Fruit fly (Drosophila melanogaster) whole organism, embryonic: ENCODE data around the gene zetaCOP.

Experiments
- Abd-B ChIP-seq: fragments of 200-800 bp; sonication (Bioruptor generic); optimal IDR thresholded peaks from 2 replicates; lab custom pipeline; 2018; ENCODE audit warnings: missing biosample characterization, mild to moderate bottlenecking, missing genetic modification characterization, moderate library complexity
- BtbVII ChIP-seq: fragments of 200-800 bp; sonication (Bioruptor generic); optimal IDR thresholded peaks from 3 replicates; lab custom pipeline; 2017; ENCODE audit warnings: missing biosample characterization, mild to moderate bottlenecking, missing genetic modification characterization
- CG10462 ChIP-seq: fragments of 200-800 bp; sonication (Bioruptor generic); optimal IDR thresholded peaks from 2 replicates; lab custom pipeline; 2016; ENCODE audit warnings: missing biosample characterization, missing genetic modification characterization
- CG11696 ChIP-seq: fragments of 200-800 bp; sonication (Bioruptor generic); IDR thresholded peaks from 2 replicates; pipeline ENCODE4 v1.3.6; 2022; ENCODE audit warnings: missing biosample characterization, missing genetic modification characterization
- CG12071 ChIP-seq: fragments of 200-800 bp; sonication (Bioruptor generic); optimal IDR thresholded peaks from 3 replicates; lab custom pipeline; 2018; ENCODE audit warnings: missing biosample characterization, mild to moderate bottlenecking, missing genetic modification characterization
- CG14710 ChIP-seq: fragments of 200-800 bp; sonication (Bioruptor generic); optimal IDR thresholded peaks from 3 replicates; lab custom pipeline; 2019; ENCODE audit warnings: missing biosample characterization, mild to moderate bottlenecking, missing genetic modification characterization, moderate library complexity
- CG15601 ChIP-seq: fragments of 200-800 bp; sonication (Bioruptor generic); optimal IDR thresholded peaks from 3 replicates; lab custom pipeline; 2019; ENCODE audit warnings: missing biosample characterization, mild to moderate bottlenecking, missing genetic modification characterization, moderate library complexity
- CG16863 ChIP-seq: fragments of 200-800 bp; sonication (Bioruptor generic); optimal IDR thresholded peaks from 3 replicates; lab custom pipeline; 2016; ENCODE audit warnings: missing biosample characterization, missing genetic modification characterization
- CG18262 ChIP-seq: fragments of 200-800 bp; optimal IDR thresholded peaks from 3 replicates; lab custom pipeline; 2019; ENCODE audit warnings: missing biosample characterization, mild to moderate bottlenecking, missing genetic modification characterization, moderate library complexity
- CG2120 ChIP-seq: fragments of 200-800 bp; sonication (Bioruptor generic); optimal IDR thresholded peaks from 3 replicates; lab custom pipeline; 2016; ENCODE audit warnings: missing biosample characterization, missing genetic modification characterization
- CG3281 ChIP-seq: fragments of 200-800 bp; sonication (Bioruptor generic); optimal IDR thresholded peaks from 3 replicates; lab custom pipeline; 2017; ENCODE audit warnings: missing biosample characterization, mild to moderate bottlenecking, missing genetic modification characterization
- CG3726 ChIP-seq: fragments of 200-800 bp; sonication (Bioruptor generic); IDR thresholded peaks from 3 replicates; pipeline ENCODE4, ENCODE4 v1.3.6; 2022; ENCODE audit warnings: missing biosample characterization, missing genetic modification characterization
- CG42726 ChIP-seq: fragments of 200-800 bp; sonication (Bioruptor generic); IDR thresholded peaks from 2 replicates; pipeline ENCODE4 v1.3.6; 2022; ENCODE audit warnings: missing biosample characterization, missing genetic modification characterization; ENCODE audit not compliant: partially characterized antibody
- CG4424 ChIP-seq: fragments of 200-800 bp; sonication (Bioruptor generic); optimal IDR thresholded peaks from 3 replicates; lab custom pipeline; 2016; ENCODE audit warnings: missing biosample characterization, missing genetic modification characterization
- CG8944 ChIP-seq: fragments of 200-800 bp; sonication (Bioruptor generic); optimal IDR thresholded peaks from 3 replicates; lab custom pipeline; 2016; ENCODE audit warnings: missing biosample characterization, missing genetic modification characterization
- CHES-1-like ChIP-seq: fragments of 200-800 bp; sonication (Bioruptor generic); optimal IDR thresholded peaks from 2 replicates; lab custom pipeline; 2016; ENCODE audit warnings: missing biosample characterization, missing genetic modification characterization
- Elba2 ChIP-seq: fragments of 200-800 bp; sonication (Bioruptor generic); optimal IDR thresholded peaks from 3 replicates; lab custom pipeline; 2016; ENCODE audit warnings: missing biosample characterization, missing genetic modification characterization
- Gsc ChIP-seq: fragments of 200-800 bp; sonication (Bioruptor generic); IDR thresholded peaks from 2 replicates; pipeline ENCODE4 v1.3.6; 2022; ENCODE audit warnings: missing biosample characterization, missing genetic modification characterization
- Med ChIP-seq: fragments of 200-800 bp; sonication (Bioruptor generic); peaks from one replicate; lab custom pipeline; 2016; ENCODE audit warnings: missing biosample characterization, missing genetic modification characterization, mild to moderate bottlenecking, inconsistent platforms, moderate library complexity
- Sox102F ChIP-seq: fragments of 200-800 bp; sonication (Bioruptor generic); optimal IDR thresholded peaks from 2 replicates; lab custom pipeline; 2018; ENCODE audit warnings: missing biosample characterization, mild to moderate bottlenecking, missing genetic modification characterization, moderate library complexity
- Xbp1 ChIP-seq: fragments of 200-800 bp; sonication (Bioruptor generic); optimal IDR thresholded peaks from 3 replicates; lab custom pipeline; 2016; ENCODE audit warnings: missing biosample characterization, mild to moderate bottlenecking, missing genetic modification characterization
- ara ChIP-seq: fragments of 200-800 bp; sonication (Bioruptor generic); IDR thresholded peaks from 2 replicates; pipeline ENCODE4 v1.3.6; 2022; ENCODE audit warnings: missing biosample characterization, missing genetic modification characterization
- ash1 ChIP-seq: fragments of 200-800 bp; sonication (Bioruptor generic); optimal IDR thresholded peaks from 2 replicates; lab custom pipeline; 2018; ENCODE audit warnings: missing biosample characterization, mild to moderate bottlenecking, missing genetic modification characterization
- crc ChIP-seq: fragments of 200-800 bp; sonication (Bioruptor generic); optimal IDR thresholded peaks from 2 replicates; lab custom pipeline; 2016; ENCODE audit warnings: missing biosample characterization, missing genetic modification characterization
- da ChIP-seq: fragments of 200-800 bp; sonication (Bioruptor generic); optimal IDR thresholded peaks from 2 replicates; lab custom pipeline; 2016; ENCODE audit warnings: missing biosample characterization, missing genetic modification characterization
- exex ChIP-seq: fragments of 200-800 bp; sonication (Bioruptor generic); optimal IDR thresholded peaks from 4 replicates; lab custom pipeline; 2018; ENCODE audit warnings: missing biosample characterization, mild to moderate bottlenecking, missing genetic modification characterization, moderate library complexity
- ftz-f1 ChIP-seq: fragments of 200-800 bp; sonication (Bioruptor generic); optimal IDR thresholded peaks from 2 replicates; lab custom pipeline; 2016; ENCODE audit warnings: missing biosample characterization, missing genetic modification characterization
- gcm2 ChIP-seq: fragments of 200-800 bp; sonication (Bioruptor generic); optimal IDR thresholded peaks from 2 replicates; lab custom pipeline; 2016; ENCODE audit warnings: missing biosample characterization, missing genetic modification characterization
- grn ChIP-seq: fragments of 200-800 bp; sonication (Bioruptor generic); optimal IDR thresholded peaks from 3 replicates; lab custom pipeline; 2017; ENCODE audit warnings: missing biosample characterization, missing genetic modification characterization
- ham ChIP-seq: fragments of 200-800 bp; sonication (Bioruptor generic); IDR thresholded peaks from 2 replicates; pipeline ENCODE4 v1.3.6; 2022; ENCODE audit warnings: missing biosample characterization, missing genetic modification characterization
- nom ChIP-seq: fragments of 200-800 bp; sonication (Bioruptor generic); optimal IDR thresholded peaks from 2 replicates; lab custom pipeline; 2017; ENCODE audit warnings: missing biosample characterization, missing genetic modification characterization, mild to moderate bottlenecking, moderate library complexity, missing genetic modification reagents
- phol ChIP-seq: fragments of 200-800 bp; sonication (Bioruptor generic); optimal IDR thresholded peaks from 3 replicates; lab custom pipeline; 2018; ENCODE audit warnings: missing biosample characterization, mild to moderate bottlenecking, missing genetic modification characterization, moderate library complexity
- rib ChIP-seq: fragments of 200-800 bp; sonication (Bioruptor generic); IDR thresholded peaks from 2 replicates; pipeline ENCODE4 v1.3.6; 2022; ENCODE audit warnings: missing biosample characterization, missing genetic modification characterization
- row ChIP-seq: fragments of 200-800 bp; sonication (Bioruptor generic); IDR thresholded peaks from 3 replicates; pipeline ENCODE4 v1.3.6; 2022; ENCODE audit warnings: missing biosample characterization, missing genetic modification characterization
- sens-2 ChIP-seq: fragments of 200-800 bp; sonication (Bioruptor generic); IDR thresholded peaks from 2 replicates; pipeline ENCODE4 v1.3.6; 2022; ENCODE audit warnings: missing biosample characterization, missing genetic modification characterization
- sna ChIP-seq: fragments of 200-800 bp; sonication (Bioruptor generic); IDR thresholded peaks from 2 replicates; pipeline ENCODE4 v1.3.6; 2022; ENCODE audit warnings: missing biosample characterization, missing genetic modification characterization; ENCODE audit not compliant: partially characterized antibody
- tin ChIP-seq: fragments of 200-800 bp; sonication (Bioruptor generic); optimal IDR thresholded peaks from 3 replicates; lab custom pipeline; 2016; ENCODE audit warnings: missing biosample characterization, missing genetic modification characterization
- wor ChIP-seq: fragments of 200-800 bp; sonication (Bioruptor generic); IDR thresholded peaks from 2 replicates; pipeline ENCODE4 v1.3.6; 2022; ENCODE audit warnings: missing biosample characterization, missing genetic modification characterization

zetaCOP gene

dm6 chr3L:16659959-16660870 is 13.1 kb downstream of the zetaCOP start (continued):
- TF ChIP-seq ara (GFP tag; lab: Robert Waterston, UW) (peak; percentile 92), nom (GFP tag; lab: Kevin White, UChicago) (peak; percentile 88), da (GFP tag; lab: Kevin White, UChicago) (peak; percentile 71), CHES-1-like (GFP tag; lab: Kevin White, UChicago) (peak; percentile 79), ash1 (GFP tag; lab: Kevin White, UChicago) (peak; percentile 65), CG18262 (tag; lab: Kevin White, UChicago) (peak; percentile 98), wor (peak; percentile 94), CG15601 (tag; lab: Kevin White, UChicago) (peak; percentile 96), exex (tag; lab: Kevin White, UChicago) (peak; percentile 80), CG14710 (tag; lab: Kevin White, UChicago) (peak; percentile 97), CG8944 (GFP tag; lab: Kevin White, UChicago) (peak; percentile 89), CG42726 (no peak), CG3281 (peak; percentile 98), Sox102F (GFP tag; lab: Kevin White, UChicago) (peak; percentile 97), row (GFP tag; lab: Robert Waterston, UW) (peak; percentile 95), sens-2 (GFP tag; lab: Robert Waterston, UW) (peak; percentile 92), CG12071 (peak; percentile 94), ham (peak; percentile 81), Elba2 (GFP tag; lab: Kevin White, UChicago) (peak; percentile 50), BtbVII (GFP tag; lab: Kevin White, UChicago) (peak; percentile 98), Gsc (GFP tag; lab: Robert Waterston, UW) (peak; percentile 90), phol (tag; lab: Kevin White, UChicago) (peak; percentile 98)

- no peak for TF ChIP-seq crc
- TF ChIP-seq CG11696 (GFP tag; lab: Robert Waterston, UW) = peak; percentile 76
- TF ChIP-seq Sox102F (GFP tag; lab: Kevin White, UChicago) = no peak
- TF ChIP-seq Abd-B (GFP tag; lab: Kevin White, UChicago) = no peak
- TF ChIP-seq tin (GFP tag; lab: Kevin White, UChicago) = no peak
- no peak for TF ChIP-seq CG3726 (GFP tag; lab: Robert Waterston, UW)
- TF ChIP-seq CHES-1-like (GFP tag; lab: Kevin White, UChicago) = no peak
- TF ChIP-seq rib = no peak
- TF ChIP-seq Xbp1 (GFP tag; lab: Kevin White, UChicago) = no peak
- no peak for TF ChIP-seq ftz-f1
- no peak for TF ChIP-seq gcm2 (GFP tag; lab: Kevin White, UChicago)
- no peak for TF ChIP-seq CG2120 (GFP tag; lab: Kevin White, UChicago)
- TF ChIP-seq CG16863 (GFP tag; lab: Kevin White, UChicago) = no peak
- TF ChIP-seq CG10462 (GFP tag; lab: Kevin White, UChicago) = no peak
- peak; percentile 51 for TF ChIP-seq Med (GFP tag; lab: Kevin White, UChicago)
- TF ChIP-seq sna (GFP tag; lab: Robert Waterston, UW) = no peak
- TF ChIP-seq grn = no peak
- TF ChIP-seq CG4424 (GFP tag; lab: Kevin White, UChicago) = no peak
Observed at dm6 chr3L:16659099-16659498, 14.3 kb downstream of the zetaCOP start.
